Fruit fly (Drosophila melanogaster): ENCODE data around the gene Polr2D.
A peak's percentile ranks its signal among the peaks of the same experiment; 100 is the strongest.

The Polr2D gene

DNA sequence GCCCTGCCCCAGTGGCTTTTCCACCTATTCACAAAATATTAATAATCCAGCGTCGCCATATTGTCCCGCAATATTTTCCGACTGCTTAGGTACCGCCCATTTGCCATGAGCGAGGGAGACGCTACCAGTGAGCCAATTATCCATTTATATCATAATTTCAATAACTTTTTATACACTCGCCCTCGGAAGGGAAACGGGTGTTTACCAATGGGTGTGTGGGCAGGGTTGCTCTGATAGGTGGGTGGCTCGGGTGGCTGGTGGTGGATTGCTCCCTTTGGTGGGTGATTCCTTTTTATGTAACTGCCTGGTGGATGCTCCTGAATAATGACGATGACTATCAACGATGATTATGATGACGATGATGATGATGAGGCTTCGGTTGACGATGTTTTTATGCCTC, 11.4 kb upstream of the Polr2D start:
- TF ChIP-seq insv (optimal IDR thresholded peaks at IDR 0.05) (no peak), ttk (optimal IDR thresholded peaks at IDR 0.05) (no peak), Myc (optimal IDR thresholded peaks at IDR 0.05) (no peak), psq (optimal IDR thresholded peaks at IDR 0.05) (no peak), h (optimal IDR thresholded peaks at IDR 0.05) (no peak), Sin3A (optimal IDR thresholded peaks at IDR 0.05) (no peak)

DNA sequence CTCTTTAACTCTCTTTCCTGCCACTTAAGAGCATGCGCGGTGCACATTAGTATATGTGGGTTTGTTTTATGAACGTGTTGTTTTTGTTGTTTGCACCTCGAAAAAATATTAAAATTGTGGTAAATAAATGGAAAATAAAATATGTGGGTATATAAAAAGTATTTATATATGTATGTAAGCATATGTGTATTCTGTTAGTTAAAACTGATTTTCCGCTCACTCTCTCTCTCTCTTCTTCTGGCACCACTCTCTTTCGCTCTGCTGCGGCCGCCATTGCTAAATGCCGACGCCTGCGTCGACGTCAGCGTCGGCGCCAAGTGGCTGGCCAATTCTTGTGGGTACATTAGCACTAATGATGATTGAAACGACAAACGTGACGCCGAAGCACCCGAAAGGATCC, 10.0 kb upstream of the Polr2D start:
- no peak for TF ChIP-seq h (optimal IDR thresholded peaks at IDR 0.05)

DNA sequence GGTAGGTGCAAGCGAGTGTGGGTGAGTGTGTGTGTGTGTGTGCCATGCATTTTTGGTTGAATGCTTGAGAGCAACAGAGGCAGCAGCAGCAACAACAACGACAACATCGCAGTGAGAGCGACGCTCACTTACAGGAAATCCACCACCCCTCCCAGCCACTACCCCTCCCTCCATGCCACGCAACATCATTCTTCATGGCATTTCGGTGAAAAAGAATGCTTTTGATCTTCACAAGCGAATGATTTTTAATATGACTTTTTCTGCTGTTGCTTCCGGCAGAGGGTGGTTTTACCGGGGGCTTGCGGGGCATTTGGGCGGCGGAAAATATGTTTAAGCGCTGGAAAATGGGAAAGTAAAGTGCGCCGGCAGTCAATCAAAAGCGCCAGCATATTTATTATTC, 6.3 kb upstream of the Polr2D start:
- TF ChIP-seq psq (optimal IDR thresholded peaks at IDR 0.05) (no peak), Myc (optimal IDR thresholded peaks at IDR 0.05) (no peak), h (optimal IDR thresholded peaks at IDR 0.05) (no peak), insv (optimal IDR thresholded peaks at IDR 0.05) (no peak), ttk (optimal IDR thresholded peaks at IDR 0.05) (no peak), Sin3A (optimal IDR thresholded peaks at IDR 0.05) (no peak)

DNA sequence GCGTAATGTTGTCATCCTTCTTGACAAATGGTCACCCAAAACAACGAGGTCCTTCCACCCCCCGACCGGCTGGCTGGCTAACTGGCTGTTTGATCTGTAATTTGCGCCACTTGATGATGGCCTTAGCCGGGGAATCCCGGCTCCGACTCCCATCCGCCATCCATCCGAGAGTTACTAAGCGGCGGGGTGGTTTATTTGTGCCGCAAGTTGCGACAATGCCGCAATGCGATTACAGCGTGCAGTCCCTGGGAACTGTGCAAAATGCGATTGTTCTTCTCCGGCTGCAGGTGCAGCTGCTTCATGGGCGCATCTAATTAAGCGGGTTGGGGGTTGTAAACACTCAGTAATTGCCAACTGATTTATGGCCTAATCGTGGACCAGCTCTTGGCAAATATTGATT, 4.7 kb upstream of the Polr2D start:
- TF ChIP-seq ttk (optimal IDR thresholded peaks at IDR 0.05) (no peak), psq (optimal IDR thresholded peaks at IDR 0.05) (no peak), Myc (optimal IDR thresholded peaks at IDR 0.05) (no peak), h (optimal IDR thresholded peaks at IDR 0.05) (no peak), Sin3A (optimal IDR thresholded peaks at IDR 0.05) (no peak), insv (optimal IDR thresholded peaks at IDR 0.05) (no peak)

- TF ChIP-seq insv (optimal IDR thresholded peaks at IDR 0.05) (no peak), Myc (optimal IDR thresholded peaks at IDR 0.05) (no peak), psq (optimal IDR thresholded peaks at IDR 0.05) (no peak), h (optimal IDR thresholded peaks at IDR 0.05) (no peak), ttk (optimal IDR thresholded peaks at IDR 0.05) (no peak), Sin3A (optimal IDR thresholded peaks at IDR 0.05) (no peak)
These were observed 2.7 kb downstream of the Polr2D start, which contains the start of gene CG12320 for dm6 chr3R:18252578-18252977. Gene CG12320 (minus strand): TSS chr3R:18252734.

DNA sequence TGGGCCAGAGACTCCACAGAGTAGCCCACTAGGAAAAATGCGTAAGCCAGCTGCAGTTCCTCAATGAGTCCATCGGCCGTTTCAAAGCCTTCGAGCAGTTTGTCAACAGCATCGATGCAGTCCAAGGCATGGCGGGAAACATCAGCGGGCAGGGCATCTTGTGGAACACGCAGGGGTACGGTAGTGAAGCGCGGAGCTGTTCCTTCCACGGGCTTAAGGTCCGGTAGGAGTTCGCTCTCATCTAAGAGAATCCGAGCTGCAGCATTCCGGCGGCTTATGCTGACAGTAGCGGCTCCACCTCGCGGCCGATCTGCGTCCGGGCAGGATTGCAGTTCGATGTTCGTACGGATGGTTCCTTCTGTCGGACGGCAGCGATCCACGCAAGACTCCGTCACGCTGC, 3.4 kb downstream of the Polr2D start:
- TF ChIP-seq Sin3A (optimal IDR thresholded peaks at IDR 0.05), result no peak
- peak; percentile 92 for TF ChIP-seq ttk (optimal IDR thresholded peaks at IDR 0.05)

DNA sequence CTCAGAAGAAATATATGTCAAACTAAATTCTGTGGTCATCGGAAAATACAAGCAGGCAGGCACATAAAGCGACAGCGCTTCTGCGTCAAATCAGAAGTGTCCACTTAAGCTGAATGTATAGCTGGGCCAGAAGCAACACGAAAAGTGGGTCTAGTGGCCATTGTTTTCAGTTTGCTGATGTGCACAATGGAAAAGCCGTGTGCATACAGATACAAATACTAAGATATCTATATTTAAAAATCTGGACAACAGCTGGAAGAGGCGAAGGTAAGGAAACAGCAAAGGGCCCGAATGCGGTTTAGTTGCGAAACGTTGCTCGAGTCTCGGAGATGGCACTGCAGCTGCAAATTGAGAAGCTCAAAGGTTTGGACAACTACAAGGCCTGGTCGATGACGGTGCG, 4.5 kb downstream of the Polr2D start, which contains the start of gene CG18598:
CG18598 (plus strand) TSS at position 301 of the 400 bp plus-strand sequence.
- no peak for TF ChIP-seq h (optimal IDR thresholded peaks at IDR 0.05)
- no peak for TF ChIP-seq ttk (optimal IDR thresholded peaks at IDR 0.05)
- no peak for TF ChIP-seq insv (optimal IDR thresholded peaks at IDR 0.05)
- no peak for TF ChIP-seq Myc (optimal IDR thresholded peaks at IDR 0.05)
- TF ChIP-seq Sin3A (optimal IDR thresholded peaks at IDR 0.05), result no peak
- TF ChIP-seq psq (optimal IDR thresholded peaks at IDR 0.05), result no peak

DNA sequence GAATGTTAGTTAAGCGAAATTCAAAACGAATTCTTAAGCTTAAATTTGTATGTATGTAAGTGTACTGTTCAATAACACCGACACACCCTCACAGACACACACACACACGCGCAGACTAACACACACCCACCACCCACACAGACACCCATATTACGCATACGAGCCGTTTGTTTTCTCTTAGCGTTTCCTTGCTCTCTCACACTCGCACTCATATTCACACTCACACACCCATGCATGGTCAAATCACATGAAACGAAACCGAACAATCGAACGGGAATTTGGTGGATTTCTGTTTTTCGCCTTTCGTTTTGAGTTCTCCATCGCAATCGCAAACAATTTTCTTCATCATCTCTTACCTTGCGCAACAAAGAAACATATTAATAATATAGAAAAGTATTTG, 6.0 kb downstream of the Polr2D start:
- TF ChIP-seq h (optimal IDR thresholded peaks at IDR 0.05) (no peak), psq (optimal IDR thresholded peaks at IDR 0.05) (no peak), insv (optimal IDR thresholded peaks at IDR 0.05) (no peak)

dm6 chr3R:18246041-18246440, 9.2 kb downstream of the Polr2D start:
- TF ChIP-seq insv (optimal IDR thresholded peaks at IDR 0.05) (no peak), Myc (optimal IDR thresholded peaks at IDR 0.05) (no peak), h (optimal IDR thresholded peaks at IDR 0.05) (no peak), ttk (optimal IDR thresholded peaks at IDR 0.05) (no peak)

DNA sequence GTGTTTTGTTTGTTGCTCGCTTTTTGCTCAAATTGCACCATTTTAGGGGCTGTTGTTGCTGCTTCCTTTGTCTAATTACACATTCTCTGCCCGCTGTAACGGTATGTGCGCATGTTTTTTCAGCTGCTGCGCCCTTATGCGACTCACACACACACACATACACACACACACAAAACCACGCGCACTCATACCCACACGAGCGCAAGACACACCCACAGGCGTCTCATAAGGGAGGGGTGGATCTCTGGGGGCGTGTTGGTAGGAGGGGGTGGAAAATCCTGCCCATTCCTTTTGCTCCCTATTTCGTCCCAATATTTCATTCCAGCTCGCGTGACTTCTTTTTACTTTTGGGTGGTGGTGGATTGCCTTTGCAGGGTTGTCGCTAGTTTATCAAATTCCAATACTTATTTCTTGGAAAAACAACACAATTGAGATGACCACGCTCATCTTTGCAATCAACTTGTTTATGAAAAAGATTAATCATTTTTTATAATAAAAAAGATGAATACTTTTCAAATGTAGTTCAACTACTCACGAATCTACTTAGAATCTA, 10.2 kb downstream of the Polr2D start:
- no peak for TF ChIP-seq h (optimal IDR thresholded peaks at IDR 0.05)
- TF ChIP-seq psq (optimal IDR thresholded peaks at IDR 0.05), result no peak
- TF ChIP-seq ttk (optimal IDR thresholded peaks at IDR 0.05), result no peak
- TF ChIP-seq Sin3A (optimal IDR thresholded peaks at IDR 0.05), result no peak
- no peak for TF ChIP-seq Myc (optimal IDR thresholded peaks at IDR 0.05)
- no peak for TF ChIP-seq insv (optimal IDR thresholded peaks at IDR 0.05)

dm6 chr3R:18244171-18245043, 10.9 kb downstream of the Polr2D start:
- TF ChIP-seq Sin3A (optimal IDR thresholded peaks at IDR 0.05), result no peak
- TF ChIP-seq psq (optimal IDR thresholded peaks at IDR 0.05), result no peak
- no peak for TF ChIP-seq insv (optimal IDR thresholded peaks at IDR 0.05)
- no peak for TF ChIP-seq Myc (optimal IDR thresholded peaks at IDR 0.05)

DNA sequence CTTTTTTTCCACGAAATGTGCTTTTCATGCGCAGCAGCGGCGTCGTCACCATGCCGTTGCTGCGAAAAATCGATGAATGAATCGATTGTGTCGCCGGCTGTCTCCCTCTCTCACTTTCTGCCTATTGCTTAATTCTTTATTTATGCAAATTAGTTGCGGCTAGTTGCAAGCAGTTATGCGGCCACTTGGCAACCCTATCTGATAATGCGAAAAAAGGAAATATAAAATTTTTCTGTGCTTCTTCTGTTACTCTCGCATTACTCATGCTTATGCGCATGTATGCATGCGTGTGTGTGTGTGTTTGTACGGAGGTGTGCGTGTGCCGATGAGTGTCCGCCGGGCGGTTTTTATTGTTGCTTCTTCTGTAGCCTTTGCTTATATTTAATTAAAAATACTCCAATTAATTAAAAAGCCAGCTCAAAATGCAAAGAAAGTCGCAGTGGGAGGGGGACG, 11.5 kb downstream of the Polr2D start:
- TF ChIP-seq insv (optimal IDR thresholded peaks at IDR 0.05) (no peak), h (optimal IDR thresholded peaks at IDR 0.05) (no peak), psq (optimal IDR thresholded peaks at IDR 0.05) (no peak), Myc (optimal IDR thresholded peaks at IDR 0.05) (no peak), Sin3A (optimal IDR thresholded peaks at IDR 0.05) (no peak), ttk (optimal IDR thresholded peaks at IDR 0.05) (no peak)

DNA sequence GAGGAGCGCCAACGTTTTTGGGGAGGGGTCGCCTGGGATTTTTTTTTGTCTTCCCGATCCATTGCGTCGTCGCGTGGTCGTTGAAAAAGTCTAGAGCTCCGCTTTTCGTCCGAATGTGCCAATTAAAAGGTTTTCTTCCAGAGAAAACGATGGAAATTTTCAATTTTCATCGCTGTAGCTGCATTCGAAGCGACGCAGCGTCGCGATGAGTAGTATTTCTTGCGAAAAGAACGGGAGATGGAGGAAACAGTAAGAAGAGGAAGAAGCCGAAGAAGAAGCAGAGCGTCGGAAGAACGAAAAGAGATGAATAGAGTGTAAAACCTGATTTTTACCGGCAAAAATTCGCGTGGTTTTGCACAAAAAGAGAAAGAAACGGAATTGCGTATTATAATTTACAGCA, 12.3 kb downstream of the Polr2D start:
- no peak for TF ChIP-seq insv (optimal IDR thresholded peaks at IDR 0.05)
- no peak for TF ChIP-seq psq (optimal IDR thresholded peaks at IDR 0.05)

Data from Kc167 (cell line).